Fruit fly (Drosophila melanogaster): ENCODE data around the gene CG7627.

The CG7627 gene

dm6 chr2L:8389231-8389630 lies 27.0 kb upstream of the CG7627 start, which contains the start of gene CG42819:
TSS of gene CG42819 (minus strand) at chr2L:8389331.
- TF ChIP-seq brk (GFP tag; optimal IDR thresholded peaks at IDR 0.05) (no peak), tai (GFP tag; optimal IDR thresholded peaks at IDR 0.05) (no peak), fru (GFP tag; optimal IDR thresholded peaks at IDR 0.05) (no peak), dmrt93B (GFP tag; optimal IDR thresholded peaks at IDR 0.05) (no peak)

- TF ChIP-seq ey (GFP tag; optimal IDR thresholded peaks at IDR 0.05) (no peak), foxo (GFP tag; optimal IDR thresholded peaks at IDR 0.05) (no peak), sage (GFP tag; optimal IDR thresholded peaks at IDR 0.05) (no peak), Dfd (GFP tag; optimal IDR thresholded peaks at IDR 0.05) (no peak), Vsx2 (GFP tag; optimal IDR thresholded peaks at IDR 0.05; ENCODE audit: partially characterized antibody) (no peak), Dif (GFP tag; optimal IDR thresholded peaks at IDR 0.05; ENCODE audit: partially characterized antibody) (no peak), Hnf4 (GFP tag; optimal IDR thresholded peaks at IDR 0.05) (no peak), dl (GFP tag; optimal IDR thresholded peaks at IDR 0.05; ENCODE audit: insufficient read depth in 1 of 2, partially characterized antibody in 2 of 2) (no peak), Hr78 (GFP tag; optimal IDR thresholded peaks at IDR 0.05) (no peak), CG32264 (GFP tag; optimal IDR thresholded peaks at IDR 0.05) (no peak)
These were observed 23.6 kb upstream of the CG7627 start for dm6 chr2L:8385849-8386248.

- TF ChIP-seq HLH106 (tag; optimal IDR thresholded peaks at IDR 0.05) (no peak), tai (GFP tag; optimal IDR thresholded peaks at IDR 0.05) (no peak), Hnf4 (GFP tag; optimal IDR thresholded peaks at IDR 0.05) (no peak), lola (GFP tag; optimal IDR thresholded peaks at IDR 0.05) (no peak), GATAd (GFP tag; optimal IDR thresholded peaks at IDR 0.05) (no peak), usp (GFP tag; optimal IDR thresholded peaks at IDR 0.05) (no peak), dmrt93B (GFP tag; optimal IDR thresholded peaks at IDR 0.05) (no peak)
These were observed 22.8 kb upstream of the CG7627 start for dm6 chr2L:8384985-8385519.

DNA sequence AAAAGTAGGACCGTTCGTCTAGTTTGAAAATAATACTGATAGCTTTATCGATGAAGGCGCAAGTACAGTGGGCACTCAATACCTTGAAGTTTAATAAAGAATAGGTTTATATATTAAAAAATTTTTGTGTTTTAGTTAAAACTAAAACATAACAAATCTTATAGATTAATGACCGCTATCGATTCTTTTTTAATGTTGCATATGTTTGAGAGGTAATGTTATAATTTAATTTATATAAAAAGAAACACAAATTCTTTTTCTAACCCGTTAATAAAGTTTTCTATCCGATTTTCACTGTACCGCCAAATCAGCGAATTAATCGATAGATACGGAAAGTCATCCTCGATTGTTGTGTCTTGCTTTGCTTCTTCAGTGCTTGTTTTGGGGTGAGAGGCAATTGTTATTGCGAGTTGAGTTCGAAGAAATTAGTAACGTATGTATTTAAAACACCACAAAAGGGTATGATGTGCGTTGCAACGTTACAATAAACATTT lies 21.9 kb upstream of the CG7627 start, which contains the start of the genes Dad1 and CG13384:
TSS of gene Dad1 (minus strand) at position 30 of the 494 bp plus-strand sequence.
TSS of gene CG13384 (plus strand) at position 348 of the 494 bp plus-strand sequence.
- TF ChIP-seq Rel (GFP tag; optimal IDR thresholded peaks at IDR 0.05) (peak; percentile 70), Rel (tag; optimal IDR thresholded peaks at IDR 0.05) (peak; percentile 85), Mio (GFP tag; optimal IDR thresholded peaks at IDR 0.05) (peak; percentile 42), CG9705 (GFP tag; optimal IDR thresholded peaks at IDR 0.05) (peak; percentile 90), Jra (GFP tag; optimal IDR thresholded peaks at IDR 0.05) (peak; percentile 84), h (GFP tag; optimal IDR thresholded peaks at IDR 0.05) (peak; percentile 94), Hr83 (GFP tag; optimal IDR thresholded peaks at IDR 0.05; ENCODE audit: poor library complexity, severe bottlenecking) (peak; percentile 28), lola (GFP tag; optimal IDR thresholded peaks at IDR 0.05) (no peak), rgr (GFP tag; optimal IDR thresholded peaks at IDR 0.05) (peak; percentile 93), foxo (GFP tag; optimal IDR thresholded peaks at IDR 0.05) (peak in 1 of 2 experiments; percentile 95), OdsH (GFP tag; optimal IDR thresholded peaks at IDR 0.05) (peak; percentile 94), Abd-B (GFP tag; optimal IDR thresholded peaks at IDR 0.05) (no peak), dl (GFP tag; optimal IDR thresholded peaks at IDR 0.05; ENCODE audit: insufficient read depth in 1 of 2, partially characterized antibody in 2 of 2) (no peak), dmrt93B (GFP tag; optimal IDR thresholded peaks at IDR 0.05) (peak; percentile 90), GATAd (GFP tag; optimal IDR thresholded peaks at IDR 0.05) (peak; percentile 65), usp (GFP tag; optimal IDR thresholded peaks at IDR 0.05) (no peak), br (GFP tag; optimal IDR thresholded peaks at IDR 0.05) (peak; percentile 82), Myc (optimal IDR thresholded peaks at IDR 0.05) (no peak), fru (GFP tag; optimal IDR thresholded peaks at IDR 0.05) (peak; percentile 92), Sp1 (GFP tag; optimal IDR thresholded peaks at IDR 0.05) (peak; percentile 96), CG32264 (GFP tag; optimal IDR thresholded peaks at IDR 0.05) (peak; percentile 32), Hr78 (GFP tag; optimal IDR thresholded peaks at IDR 0.05) (no peak), jim (GFP tag; optimal IDR thresholded peaks at IDR 0.05) (no peak), woc (GFP tag; optimal IDR thresholded peaks at IDR 0.05) (peak; percentile 92), pan (optimal IDR thresholded peaks at IDR 0.05) (no peak), N (GFP tag; optimal IDR thresholded peaks at IDR 0.05) (no peak), ey (GFP tag; optimal IDR thresholded peaks at IDR 0.05) (peak; percentile 82), CrebA (GFP tag; optimal IDR thresholded peaks at IDR 0.05; ENCODE audit: borderline replicate concordance) (no peak), psq (GFP tag; optimal IDR thresholded peaks at IDR 0.05) (peak; percentile 93), Vsx2 (GFP tag; optimal IDR thresholded peaks at IDR 0.05; ENCODE audit: partially characterized antibody) (no peak), HLH106 (tag; optimal IDR thresholded peaks at IDR 0.05) (peak; percentile 97), Hnf4 (GFP tag; optimal IDR thresholded peaks at IDR 0.05) (peak; percentile 85), sv (GFP tag; optimal IDR thresholded peaks at IDR 0.05) (peak; percentile 88), Dif (GFP tag; optimal IDR thresholded peaks at IDR 0.05; ENCODE audit: partially characterized antibody) (no peak), sage (GFP tag; optimal IDR thresholded peaks at IDR 0.05) (peak; percentile 83), tai (GFP tag; optimal IDR thresholded peaks at IDR 0.05) (peak; percentile 90), dsf (GFP tag; optimal IDR thresholded peaks at IDR 0.05; ENCODE audit: borderline replicate concordance) (peak; percentile 82), Dfd (GFP tag; optimal IDR thresholded peaks at IDR 0.05) (no peak), brk (GFP tag; optimal IDR thresholded peaks at IDR 0.05) (peak; percentile 94)
